ENCODE assay signal across 7 worm cellular contexts in genomic region chrV:6893681-6894080, ce11.
TF ChIP-seq lines count a peak whose summit lies in the region.

No protein-coding gene starts in this region.

TF ChIP-seq in whole organism, L1 larva, 84 proteins besides CTCF, POLR2A, EP300 and RAD21 (continues in another document):
- TF ChIP-seq efl-1 (optimal IDR thresholded peaks at IDR 0.05; lab: Kevin White, UChicago) (no peak), efl-1 (GFP tag; optimal IDR thresholded peaks at IDR 0.05 in 1 of 2; lab: Kevin White, UChicago) (peak in 1 of 2 experiments; percentile 35), lsy-2 (tag; optimal IDR thresholded peaks at IDR 0.05; lab: Kevin White, UChicago) (peak in 1 of 2 experiments; percentile 3), grh-1 (GFP tag; IDR thresholded peaks at IDR 0.05; lab: Robert Waterston, UW) (no peak), aly-2 (tag; optimal IDR thresholded peaks at IDR 0.05; lab: Kevin White, UChicago) (no peak), ama-1 (optimal IDR thresholded peaks at IDR 0.05; lab: Kevin White, UChicago) (no peak), xbp-1 (tag; optimal IDR thresholded peaks at IDR 0.05; lab: Kevin White, UChicago) (no peak), sox-4 (tag; optimal IDR thresholded peaks at IDR 0.05; lab: Kevin White, UChicago) (no peak), nhr-90 (tag; optimal IDR thresholded peaks at IDR 0.05; lab: Kevin White, UChicago; ENCODE audit: poor library complexity) (no peak), pax-3 (tag; optimal IDR thresholded peaks at IDR 0.05; lab: Kevin White, UChicago) (no peak), swsn-7 (tag; optimal IDR thresholded peaks at IDR 0.05; lab: Kevin White, UChicago) (no peak), ceh-82 (tag; optimal IDR thresholded peaks at IDR 0.05; lab: Kevin White, UChicago) (peak in 1 of 3 experiments; percentile 36), fkh-4 (tag; optimal IDR thresholded peaks at IDR 0.05; lab: Kevin White, UChicago; ENCODE audit: borderline replicate concordance) (no peak)

TF ChIP-seq in whole organism, L2 larva, 48 proteins besides CTCF, POLR2A, EP300 and RAD21 (continues in another document):
- TF ChIP-seq zag-1 (tag; optimal IDR thresholded peaks at IDR 0.05; lab: Kevin White, UChicago) (no peak), lin-39 (tag; optimal IDR thresholded peaks at IDR 0.05; lab: Kevin White, UChicago) (no peak), lsy-2 (tag; optimal IDR thresholded peaks at IDR 0.05; lab: Kevin White, UChicago) (peak in 1 of 2 experiments; percentile 7), nhr-23 (tag; optimal IDR thresholded peaks at IDR 0.05; lab: Kevin White, UChicago) (no peak), sma-9 (GFP tag; optimal IDR thresholded peaks at IDR 0.05; lab: Kevin White, UChicago) (no peak), sma-9 (tag; optimal IDR thresholded peaks at IDR 0.05; lab: Kevin White, UChicago) (no peak), blmp-1 (tag; optimal IDR thresholded peaks at IDR 0.05; lab: Kevin White, UChicago; ENCODE audit: insufficient read depth) (no peak), unc-39 (tag; optimal IDR thresholded peaks at IDR 0.05; lab: Kevin White, UChicago) (no peak), nhr-11 (tag; optimal IDR thresholded peaks at IDR 0.05; lab: Kevin White, UChicago) (no peak), F13H6.1 (tag; optimal IDR thresholded peaks at IDR 0.05; lab: Kevin White, UChicago) (peak; percentile 17), nhr-6 (tag; optimal IDR thresholded peaks at IDR 0.05; lab: Kevin White, UChicago) (no peak), skn-1 (tag; optimal IDR thresholded peaks at IDR 0.05; lab: Kevin White, UChicago) (no peak), ZK546.5 (tag; optimal IDR thresholded peaks at IDR 0.05; lab: Kevin White, UChicago) (no peak), sma-3 (GFP tag; optimal IDR thresholded peaks at IDR 0.05; lab: Kevin White, UChicago) (no peak)

TF ChIP-seq in whole organism, L3 larva, 47 proteins besides CTCF, POLR2A, EP300 and RAD21:
- no peak for TF ChIP-seq pha-4 (tag; optimal IDR thresholded peaks at IDR 0.05; lab: Kevin White, UChicago)
- TF ChIP-seq nfya-1 (tag; optimal IDR thresholded peaks at IDR 0.05; lab: Kevin White, UChicago; ENCODE audit: insufficient read depth), result peak; percentile 48

TF ChIP-seq in whole organism, L4 larva, 104 proteins besides CTCF, POLR2A, EP300 and RAD21 (continues in another document):
- TF ChIP-seq F49E8.2 (tag; optimal IDR thresholded peaks at IDR 0.05; lab: Kevin White, UChicago; ENCODE audit: borderline replicate concordance) (no peak), unc-39 (tag; optimal IDR thresholded peaks at IDR 0.05; lab: Kevin White, UChicago) (no peak), php-3 (GFP tag; IDR thresholded peaks at IDR 0.05; lab: Robert Waterston, UW) (no peak), F44E2.7 (GFP tag; IDR thresholded peaks at IDR 0.05; lab: Robert Waterston, UW) (no peak), Y5F2A.4 (GFP tag; optimal IDR thresholded peaks at IDR 0.05; lab: Kevin White, UChicago) (no peak), dve-1 (tag; optimal IDR thresholded peaks at IDR 0.05; lab: Kevin White, UChicago; ENCODE audit: insufficient read depth) (no peak), nhr-6 (tag; optimal IDR thresholded peaks at IDR 0.05; lab: Kevin White, UChicago) (no peak), ceh-20 (GFP tag; IDR thresholded peaks at IDR 0.05; lab: Robert Waterston, UW) (0 out of 2 replicates have a peak, but pooled peaks have one; percentile 21), lir-3 (tag; optimal IDR thresholded peaks at IDR 0.05; lab: Kevin White, UChicago) (no peak), spr-3 (GFP tag; optimal IDR thresholded peaks at IDR 0.05; lab: Kevin White, UChicago) (no peak), nhr-11 (tag; optimal IDR thresholded peaks at IDR 0.05; lab: Kevin White, UChicago) (peak; percentile 33), nhr-76 (tag; optimal IDR thresholded peaks at IDR 0.05; lab: Kevin White, UChicago) (no peak), nhr-25 (tag; optimal IDR thresholded peaks at IDR 0.05; lab: Kevin White, UChicago; ENCODE audit: borderline replicate concordance, insufficient read depth) (no peak), mdt-29 (GFP tag; IDR thresholded peaks at IDR 0.05; lab: Robert Waterston, UW) (no peak), aly-2 (tag; optimal IDR thresholded peaks at IDR 0.05; lab: Kevin White, UChicago) (no peak), set-16 (GFP tag; IDR thresholded peaks at IDR 0.05; lab: Robert Waterston, UW) (peak; percentile 14; the same call in 1 of the 2 replicates)

TF ChIP-seq in whole organism, late embryonic, 69 proteins besides CTCF, POLR2A, EP300 and RAD21 (continues in another document):
- TF ChIP-seq fkh-6 (tag; optimal IDR thresholded peaks at IDR 0.05; lab: Kevin White, UChicago) (no peak), K09A11.1 (tag; optimal IDR thresholded peaks at IDR 0.05; lab: Kevin White, UChicago; ENCODE audit: insufficient read depth) (no peak), ref-2 (tag; optimal IDR thresholded peaks at IDR 0.05; lab: Kevin White, UChicago) (no peak), eyg-1 (tag; optimal IDR thresholded peaks at IDR 0.05; lab: Kevin White, UChicago) (no peak), Y22D7AL.16 (tag; optimal IDR thresholded peaks at IDR 0.05; lab: Kevin White, UChicago) (no peak), zip-5 (tag; optimal IDR thresholded peaks at IDR 0.05; lab: Kevin White, UChicago) (no peak), sox-2 (GFP tag; IDR thresholded peaks at IDR 0.05; lab: Robert Waterston, UW) (no peak), pha-4 (tag; optimal IDR thresholded peaks at IDR 0.05; lab: Kevin White, UChicago) (no peak), unc-55 (GFP tag; optimal IDR thresholded peaks at IDR 0.05; lab: Kevin White, UChicago) (no peak), tbx-2 (tag; optimal IDR thresholded peaks at IDR 0.05; lab: Kevin White, UChicago) (peak; percentile 10), lim-6 (tag; optimal IDR thresholded peaks at IDR 0.05; lab: Kevin White, UChicago) (no peak), tbx-7 (tag; optimal IDR thresholded peaks at IDR 0.05; lab: Kevin White, UChicago) (no peak), odd-2 (tag; optimal IDR thresholded peaks at IDR 0.05; lab: Kevin White, UChicago) (no peak), dve-1 (tag; optimal IDR thresholded peaks at IDR 0.05; lab: Kevin White, UChicago) (no peak), ceh-18 (tag; optimal IDR thresholded peaks at IDR 0.05; lab: Kevin White, UChicago) (no peak), ceh-30 (tag; optimal IDR thresholded peaks at IDR 0.05; lab: Kevin White, UChicago) (no peak), fax-1 (tag; optimal IDR thresholded peaks at IDR 0.05; lab: Kevin White, UChicago) (no peak), ceh-2 (tag; optimal IDR thresholded peaks at IDR 0.05; lab: Kevin White, UChicago) (no peak)

TF ChIP-seq in whole organism, mixed stage, embryonic, 35 proteins besides CTCF, POLR2A, EP300 and RAD21:
- no peak for TF ChIP-seq unc-39 (tag; optimal IDR thresholded peaks at IDR 0.05; lab: Kevin White, UChicago)
- no peak for TF ChIP-seq nhr-76 (tag; optimal IDR thresholded peaks at IDR 0.05; lab: Kevin White, UChicago)
- peak; percentile 23 for TF ChIP-seq ces-1 (GFP tag; optimal IDR thresholded peaks at IDR 0.05; lab: Kevin White, UChicago)
- TF ChIP-seq unc-120 (tag; optimal IDR thresholded peaks at IDR 0.05; lab: Kevin White, UChicago; ENCODE audit: poor library complexity, severe bottlenecking), result peak; percentile 74
- TF ChIP-seq sem-2 (GFP tag; optimal IDR thresholded peaks at IDR 0.05; lab: Kevin White, UChicago), result no peak
- TF ChIP-seq mab-5 (tag; optimal IDR thresholded peaks at IDR 0.05; lab: Kevin White, UChicago), result no peak
TF ChIP-seq in whole organism, mixed stage, embryonic: peak in this region for 2.

TF ChIP-seq in whole organism, young adult, 124 proteins besides CTCF, POLR2A, EP300 and RAD21:
- TF ChIP-seq lin-26 (GFP tag; IDR thresholded peaks at IDR 0.05; lab: Robert Waterston, UW) (no peak), zfh-2 (GFP tag; conservative IDR thresholded peaks at IDR 0.05; lab: Robert Waterston, UW) (peak; percentile 50), aptf-3 (GFP tag; IDR thresholded peaks at IDR 0.05; lab: Robert Waterston, UW) (0 out of 2 replicates have a peak, but pooled peaks have one; percentile 34), cebp-1 (GFP tag; IDR thresholded peaks at IDR 0.05; lab: Robert Waterston, UW) (no peak), cebp-1 (tag; optimal IDR thresholded peaks at IDR 0.05; lab: Kevin White, UChicago) (peak; percentile 1), F39B2.1 (GFP tag; IDR thresholded peaks at IDR 0.05; lab: Robert Waterston, UW) (no peak), ceh-91 (GFP tag; IDR thresholded peaks at IDR 0.05; lab: Robert Waterston, UW) (no peak), nfya-1 (tag; optimal IDR thresholded peaks at IDR 0.05; lab: Kevin White, UChicago; ENCODE audit: borderline replicate concordance, insufficient read depth) (no peak)
